Worm (Caenorhabditis elegans) whole organism, L3 larva: ENCODE results near the gene his-1.

Source experiments
- ZK546.5 ChIP-seq: sonication (generic microtip); optimal IDR thresholded peaks from 2 replicates; lab custom pipeline; 2017; ENCODE audit warnings: missing biosample characterization, missing genetic modification characterization
- ama-1 ChIP-seq: fragments of 150-350 bp; optimal IDR thresholded peaks from 2 replicates; lab custom pipeline; 2018
- ceh-16 ChIP-seq: sonication (generic microtip); optimal IDR thresholded peaks from 2 replicates; lab custom pipeline; 2017; ENCODE audit warnings: missing biosample characterization, missing genetic modification characterization
- ceh-82 ChIP-seq: fragments of 150-350 bp; optimal IDR thresholded peaks from 2 replicates; lab custom pipeline; 2014; ENCODE audit warnings: missing biosample characterization, missing genetic modification characterization
- elt-2 ChIP-seq: sonication (generic microtip); optimal IDR thresholded peaks from 2 replicates; lab custom pipeline; 2016; ENCODE audit warnings: missing genetic modification reagents, mild to moderate bottlenecking, missing genetic modification characterization, missing compliant biosample characterization
- elt-3 ChIP-seq, 3 experiments: fragments of 150-350 bp in 1 of 3; sonication (generic microtip) in 2 of 3; optimal IDR thresholded peaks; 2 replicates in 2 of 3; 4 replicates in 1 of 3; lab custom pipeline; 2014 to 2017; ENCODE audit warnings: missing biosample characterization in 3 of 3, missing genetic modification characterization in 3 of 3
- eor-1 ChIP-seq, 2 experiments: fragments of 150-350 bp; optimal IDR thresholded peaks; 2 replicates each; lab custom pipeline; 2014 to 2018; ENCODE audit warnings: missing biosample characterization in 2 of 2, missing genetic modification characterization in 2 of 2
- fkh-10 ChIP-seq: sonication (generic microtip); optimal IDR thresholded peaks from 2 replicates; lab custom pipeline; 2017; ENCODE audit warnings: missing biosample characterization, missing genetic modification reagents, missing genetic modification characterization
- fkh-2 ChIP-seq: fragments of 150-350 bp; optimal IDR thresholded peaks from 2 replicates; lab custom pipeline; 2014; ENCODE audit warnings: missing biosample characterization, missing genetic modification reagents, missing genetic modification characterization
- fos-1 ChIP-seq: fragments of 150-350 bp; optimal IDR thresholded peaks from 2 replicates; lab custom pipeline; 2014; ENCODE audit warnings: missing biosample characterization, missing genetic modification characterization
- hmg-11 ChIP-seq: sonication (generic microtip); optimal IDR thresholded peaks from 2 replicates; lab custom pipeline; 2016; ENCODE audit warnings: missing genetic modification characterization, missing compliant biosample characterization
- jun-1 ChIP-seq: fragments of 150-350 bp; optimal IDR thresholded peaks from 2 replicates; lab custom pipeline; 2014; ENCODE audit warnings: missing biosample characterization, missing genetic modification reagents, missing genetic modification characterization
- lin-39 ChIP-seq: fragments of 150-350 bp; optimal IDR thresholded peaks from 2 replicates; lab custom pipeline; 2018; ENCODE audit warnings: missing biosample characterization, missing genetic modification reagents, missing genetic modification characterization
- lsy-12 ChIP-seq: sonication (generic microtip); optimal IDR thresholded peaks from 2 replicates; lab custom pipeline; 2016; ENCODE audit warnings: mild to moderate bottlenecking, missing genetic modification characterization, missing compliant biosample characterization
- mdl-1 ChIP-seq: fragments of 150-350 bp; optimal IDR thresholded peaks from 2 replicates; lab custom pipeline; 2014; ENCODE audit warnings: missing biosample characterization, missing genetic modification characterization
- mml-1 ChIP-seq: fragments of 150-350 bp; sonication (generic microtip); optimal IDR thresholded peaks from 3 replicates; lab custom pipeline; 2014; ENCODE audit warnings: missing biosample characterization, missing genetic modification characterization
- nfya-1 ChIP-seq: sonication (generic microtip); optimal IDR thresholded peaks from 2 replicates; lab custom pipeline; 2017; ENCODE audit warnings: missing genetic modification characterization, mild to moderate bottlenecking, missing compliant biosample characterization, antibody characterized with exemption, moderate library complexity; ENCODE audit not compliant: insufficient read depth
- nhr-11 ChIP-seq: fragments of 150-350 bp; optimal IDR thresholded peaks from 2 replicates; lab custom pipeline; 2014; ENCODE audit warnings: missing biosample characterization, missing genetic modification characterization
- nhr-12 ChIP-seq: fragments of 150-350 bp; optimal IDR thresholded peaks from 2 replicates; lab custom pipeline; 2014; ENCODE audit warnings: missing biosample characterization, missing genetic modification characterization
- nhr-23 ChIP-seq: fragments of 150-350 bp; optimal IDR thresholded peaks from 2 replicates; lab custom pipeline; 2014; ENCODE audit warnings: missing biosample characterization, missing genetic modification reagents, missing genetic modification characterization
- nhr-25 ChIP-seq: sonication (generic microtip); optimal IDR thresholded peaks from 2 replicates; lab custom pipeline; 2017; ENCODE audit warnings: missing biosample characterization, missing genetic modification characterization
- nhr-67 ChIP-seq: fragments of 150-350 bp; optimal IDR thresholded peaks from 2 replicates; lab custom pipeline; 2014; ENCODE audit warnings: missing biosample characterization, missing genetic modification characterization
- pha-4 ChIP-seq: fragments of 150-350 bp; optimal IDR thresholded peaks from 2 replicates; lab custom pipeline; 2014; ENCODE audit warnings: missing biosample characterization, missing genetic modification reagents, missing genetic modification characterization
- pqm-1 ChIP-seq: fragments of 150-350 bp; optimal IDR thresholded peaks from 2 replicates; lab custom pipeline; 2017; ENCODE audit warnings: missing biosample characterization, missing genetic modification characterization, inconsistent platforms
- sea-2 ChIP-seq: fragments of 150-350 bp; sonication (generic microtip); optimal IDR thresholded peaks from 4 replicates; lab custom pipeline; 2014; ENCODE audit warnings: missing biosample characterization, missing genetic modification reagents, missing genetic modification characterization
- skn-1 ChIP-seq: fragments of 150-350 bp; optimal IDR thresholded peaks from 2 replicates; lab custom pipeline; 2014; ENCODE audit warnings: missing biosample characterization, missing genetic modification characterization
- snpc-4 ChIP-seq: fragments of 150-350 bp; optimal IDR thresholded peaks from 2 replicates; lab custom pipeline; 2014; ENCODE audit warnings: missing biosample characterization, missing genetic modification characterization
- unc-62 ChIP-seq: fragments of 150-350 bp; sonication (generic microtip); optimal IDR thresholded peaks from 4 replicates; lab custom pipeline; 2014; ENCODE audit warnings: missing biosample characterization, missing genetic modification reagents, missing genetic modification characterization
- zag-1 ChIP-seq: fragments of 150-350 bp; optimal IDR thresholded peaks from 2 replicates; lab custom pipeline; 2014; ENCODE audit warnings: missing biosample characterization, missing genetic modification characterization
- ztf-11 ChIP-seq: fragments of 150-350 bp; optimal IDR thresholded peaks from 2 replicates; lab custom pipeline; 2014; ENCODE audit warnings: missing biosample characterization, missing genetic modification characterization
- ztf-4 ChIP-seq: fragments of 150-350 bp; optimal IDR thresholded peaks from 2 replicates; lab custom pipeline; 2014; ENCODE audit warnings: missing biosample characterization, missing genetic modification characterization

his-1 gene

ce11 chrV:16024917-16025316, 17.4 kb upstream of the his-1 start:
- TF ChIP-seq skn-1 (tag; lab: Kevin White, UChicago) (no peak), nfya-1 (no peak), ama-1 (lab: Kevin White, UChicago) (no peak), lin-39 (tag; lab: Kevin White, UChicago) (no peak), sea-2 (GFP tag; lab: Kevin White, UChicago) (no peak), jun-1 (tag; lab: Kevin White, UChicago) (no peak), ztf-11 (no peak), elt-2 (tag; lab: Kevin White, UChicago) (no peak)

- TF ChIP-seq nhr-12 = no peak
- no peak for TF ChIP-seq fos-1 (tag; lab: Kevin White, UChicago)
- TF ChIP-seq fkh-2 (tag; lab: Kevin White, UChicago) = no peak
- no peak for TF ChIP-seq zag-1 (tag; lab: Kevin White, UChicago)
- TF ChIP-seq snpc-4 (tag; lab: Kevin White, UChicago) = no peak
- TF ChIP-seq mml-1 (tag; lab: Kevin White, UChicago) = no peak
- no peak for TF ChIP-seq ceh-16 (tag; lab: Kevin White, UChicago)
- no peak for TF ChIP-seq eor-1 (tag; optimal IDR thresholded peaks at IDR 0.05; lab: Kevin White, UChicago)
These were observed 13.1 kb upstream of the his-1 start for ce11 chrV:16029237-16029636.

- TF ChIP-seq hmg-11 (tag; lab: Kevin White, UChicago) (no peak), mdl-1 (no peak), elt-2 (tag; lab: Kevin White, UChicago) (no peak), nhr-12 (no peak), snpc-4 (tag; lab: Kevin White, UChicago) (no peak), nhr-23 (tag; lab: Kevin White, UChicago) (no peak), elt-3 (tag; optimal IDR thresholded peaks at IDR 0.05; lab: Kevin White, UChicago) (no peak)
These were observed 10.7 kb upstream of the his-1 start, which contains the start of gene T10C6.7 for ce11 chrV:16031571-16031970. Gene T10C6.7 (minus strand): TSS chrV:16031713.

ce11 chrV:16032761-16033160, 9.6 kb upstream of the his-1 start, which contains the start of gene T10C6.16:
Gene T10C6.16 (minus strand): TSS chrV:16033005.
- TF ChIP-seq ztf-4 (tag; lab: Kevin White, UChicago) = no peak
- TF ChIP-seq unc-62 = no peak
- no peak for TF ChIP-seq nhr-11 (tag; lab: Kevin White, UChicago)
- TF ChIP-seq nhr-23 (tag; lab: Kevin White, UChicago) = no peak
- TF ChIP-seq lsy-12 (tag; lab: Kevin White, UChicago) = no peak
- no peak for TF ChIP-seq nhr-12
- no peak for TF ChIP-seq fos-1 (tag; lab: Kevin White, UChicago)
- TF ChIP-seq ZK546.5 (tag; lab: Kevin White, UChicago) = no peak
- no peak for TF ChIP-seq pqm-1 (tag; lab: Kevin White, UChicago)
- TF ChIP-seq elt-3 (tag; optimal IDR thresholded peaks at IDR 0.05; lab: Kevin White, UChicago) = no peak
- no peak for TF ChIP-seq lin-39 (tag; lab: Kevin White, UChicago)
- no peak for TF ChIP-seq zag-1 (tag; lab: Kevin White, UChicago)
- TF ChIP-seq nhr-67 (tag; lab: Kevin White, UChicago) = no peak
- no peak for TF ChIP-seq jun-1 (tag; lab: Kevin White, UChicago)
- TF ChIP-seq nfya-1 = no peak

- TF ChIP-seq ceh-82 (tag; lab: Kevin White, UChicago) = no peak
- TF ChIP-seq fkh-10 = no peak
- no peak for TF ChIP-seq zag-1 (tag; lab: Kevin White, UChicago)
- TF ChIP-seq, all 47 proteins: peak for 0
These were observed 8.8 kb upstream of the his-1 start for ce11 chrV:16033491-16033890.

- no peak for TF ChIP-seq nhr-25 (tag; lab: Kevin White, UChicago)
- TF ChIP-seq pha-4 (tag; lab: Kevin White, UChicago) = no peak
These were observed 6.2 kb upstream of the his-1 start, which contains the start of gene T10C6.10 for ce11 chrV:16036166-16036565. Gene T10C6.10 (plus strand): TSS chrV:16036413.
